Fruit fly (Drosophila melanogaster): Measurements from ENCODE around the gene Cap-D3.

The Cap-D3 gene

dm6 chr2L:5496468-5497093 lies 29.1 kb upstream of the Cap-D3 start:
- no peak for TF ChIP-seq psq (optimal IDR thresholded peaks at IDR 0.05)
- no peak for TF ChIP-seq ttk (optimal IDR thresholded peaks at IDR 0.05)
- no peak for TF ChIP-seq insv (optimal IDR thresholded peaks at IDR 0.05)
- no peak for TF ChIP-seq Myc (optimal IDR thresholded peaks at IDR 0.05)
- no peak for TF ChIP-seq Sin3A (optimal IDR thresholded peaks at IDR 0.05)
- TF ChIP-seq h (optimal IDR thresholded peaks at IDR 0.05) = no peak

dm6 chr2L:5499458-5499857 lies 26.2 kb upstream of the Cap-D3 start:
- TF ChIP-seq ttk (optimal IDR thresholded peaks at IDR 0.05) (no peak), Myc (optimal IDR thresholded peaks at IDR 0.05) (no peak), insv (optimal IDR thresholded peaks at IDR 0.05) (no peak), Sin3A (optimal IDR thresholded peaks at IDR 0.05) (no peak), h (optimal IDR thresholded peaks at IDR 0.05) (no peak)

dm6 chr2L:5501335-5501734 lies 24.4 kb upstream of the Cap-D3 start:
- TF ChIP-seq ttk (optimal IDR thresholded peaks at IDR 0.05) = no peak
- no peak for TF ChIP-seq insv (optimal IDR thresholded peaks at IDR 0.05)
- no peak for TF ChIP-seq psq (optimal IDR thresholded peaks at IDR 0.05)
- no peak for TF ChIP-seq Sin3A (optimal IDR thresholded peaks at IDR 0.05)
- no peak for TF ChIP-seq h (optimal IDR thresholded peaks at IDR 0.05)
- no peak for TF ChIP-seq Myc (optimal IDR thresholded peaks at IDR 0.05)

- TF ChIP-seq ttk (optimal IDR thresholded peaks at IDR 0.05) = no peak
- no peak for TF ChIP-seq h (optimal IDR thresholded peaks at IDR 0.05)
- no peak for TF ChIP-seq Sin3A (optimal IDR thresholded peaks at IDR 0.05)
- no peak for TF ChIP-seq Myc (optimal IDR thresholded peaks at IDR 0.05)
- no peak for TF ChIP-seq psq (optimal IDR thresholded peaks at IDR 0.05)
- no peak for TF ChIP-seq insv (optimal IDR thresholded peaks at IDR 0.05)
Measured at dm6 chr2L:5502868-5503267, 22.8 kb upstream of the Cap-D3 start.

dm6 chr2L:5505130-5505529 lies 20.6 kb upstream of the Cap-D3 start:
- no peak for TF ChIP-seq h (optimal IDR thresholded peaks at IDR 0.05)
- TF ChIP-seq psq (optimal IDR thresholded peaks at IDR 0.05) = no peak
- TF ChIP-seq Myc (optimal IDR thresholded peaks at IDR 0.05) = no peak
- no peak for TF ChIP-seq insv (optimal IDR thresholded peaks at IDR 0.05)
- no peak for TF ChIP-seq Sin3A (optimal IDR thresholded peaks at IDR 0.05)
- no peak for TF ChIP-seq ttk (optimal IDR thresholded peaks at IDR 0.05)

- TF ChIP-seq insv (optimal IDR thresholded peaks at IDR 0.05) (no peak), h (optimal IDR thresholded peaks at IDR 0.05) (no peak), Sin3A (optimal IDR thresholded peaks at IDR 0.05) (no peak), Myc (optimal IDR thresholded peaks at IDR 0.05) (no peak), psq (optimal IDR thresholded peaks at IDR 0.05) (no peak), ttk (optimal IDR thresholded peaks at IDR 0.05) (no peak)
Measured at dm6 chr2L:5507082-5507481, 18.6 kb upstream of the Cap-D3 start.

- no peak for TF ChIP-seq psq (optimal IDR thresholded peaks at IDR 0.05)
- no peak for TF ChIP-seq ttk (optimal IDR thresholded peaks at IDR 0.05)
- no peak for TF ChIP-seq insv (optimal IDR thresholded peaks at IDR 0.05)
- TF ChIP-seq h (optimal IDR thresholded peaks at IDR 0.05) = no peak
- TF ChIP-seq Myc (optimal IDR thresholded peaks at IDR 0.05) = no peak
- TF ChIP-seq Sin3A (optimal IDR thresholded peaks at IDR 0.05) = no peak
Measured at dm6 chr2L:5507823-5508438, 17.8 kb upstream of the Cap-D3 start.

dm6 chr2L:5514946-5515345 lies 10.8 kb upstream of the Cap-D3 start:
- TF ChIP-seq psq (optimal IDR thresholded peaks at IDR 0.05) (no peak), Sin3A (optimal IDR thresholded peaks at IDR 0.05) (no peak), insv (optimal IDR thresholded peaks at IDR 0.05) (no peak), Myc (optimal IDR thresholded peaks at IDR 0.05) (no peak), h (optimal IDR thresholded peaks at IDR 0.05) (no peak), ttk (optimal IDR thresholded peaks at IDR 0.05) (no peak)

- TF ChIP-seq Sin3A (optimal IDR thresholded peaks at IDR 0.05) (no peak), ttk (optimal IDR thresholded peaks at IDR 0.05) (no peak), h (optimal IDR thresholded peaks at IDR 0.05) (no peak), psq (optimal IDR thresholded peaks at IDR 0.05) (no peak), Myc (optimal IDR thresholded peaks at IDR 0.05) (no peak), insv (optimal IDR thresholded peaks at IDR 0.05) (no peak)
Measured at dm6 chr2L:5517393-5517792, 8.3 kb upstream of the Cap-D3 start, which contains the start of gene CG14020. Gene CG14020 (plus strand): TSS chr2L:5517737.

dm6 chr2L:5519846-5520384 lies 5.8 kb upstream of the Cap-D3 start, which contains the start of the genes CG7382 and cl:
Gene CG7382 (minus strand): TSS chr2L:5519896.
Gene cl (plus strand): TSS chr2L:5520135.
- no peak for TF ChIP-seq psq (optimal IDR thresholded peaks at IDR 0.05)
- TF ChIP-seq Myc (optimal IDR thresholded peaks at IDR 0.05) = no peak
- TF ChIP-seq insv (optimal IDR thresholded peaks at IDR 0.05) = no peak
- no peak for TF ChIP-seq h (optimal IDR thresholded peaks at IDR 0.05)
- no peak for TF ChIP-seq Sin3A (optimal IDR thresholded peaks at IDR 0.05)
- TF ChIP-seq ttk (optimal IDR thresholded peaks at IDR 0.05) = no peak

dm6 chr2L:5520757-5521156 lies 4.9 kb upstream of the Cap-D3 start:
- TF ChIP-seq Sin3A (optimal IDR thresholded peaks at IDR 0.05) = no peak
- TF ChIP-seq Myc (optimal IDR thresholded peaks at IDR 0.05) = no peak
- TF ChIP-seq psq (optimal IDR thresholded peaks at IDR 0.05) = no peak
- TF ChIP-seq insv (optimal IDR thresholded peaks at IDR 0.05) = no peak
- no peak for TF ChIP-seq h (optimal IDR thresholded peaks at IDR 0.05)
- TF ChIP-seq ttk (optimal IDR thresholded peaks at IDR 0.05) = no peak

- no peak for TF ChIP-seq h (optimal IDR thresholded peaks at IDR 0.05)
- no peak for TF ChIP-seq Myc (optimal IDR thresholded peaks at IDR 0.05)
- TF ChIP-seq Sin3A (optimal IDR thresholded peaks at IDR 0.05) = no peak
- no peak for TF ChIP-seq insv (optimal IDR thresholded peaks at IDR 0.05)
- TF ChIP-seq psq (optimal IDR thresholded peaks at IDR 0.05) = no peak
- no peak for TF ChIP-seq ttk (optimal IDR thresholded peaks at IDR 0.05)
Measured at dm6 chr2L:5523848-5524473, 1.7 kb upstream of the Cap-D3 start, which contains the start of the genes Vps52 and Elp4. Gene Vps52 (minus strand): TSS chr2L:5523898. Gene Elp4 (plus strand): TSS chr2L:5524139.

All from Kc167 (cell line).